Fruit fly (Drosophila melanogaster) whole organism, embryonic: ENCODE measurements around the gene Cpr.

ENCODE experiments used
- Atf3 ChIP-seq: fragments of 200-800 bp; sonication (Bioruptor generic); optimal IDR thresholded peaks from 3 replicates; lab custom pipeline; 2016; ENCODE audit warnings: missing biosample characterization, missing genetic modification characterization
- B-H2 ChIP-seq: fragments of 200-800 bp; sonication (Bioruptor generic); optimal IDR thresholded peaks from 2 replicates; lab custom pipeline; 2018; ENCODE audit warnings: missing biosample characterization, mild to moderate bottlenecking, missing genetic modification characterization
- BEAF-32 ChIP-seq: fragments of 200-800 bp; sonication (Bioruptor generic); optimal IDR thresholded peaks from 3 replicates; lab custom pipeline; 2017; ENCODE audit warnings: missing biosample characterization, missing genetic modification characterization, mild to moderate bottlenecking, moderate library complexity, missing genetic modification reagents
- Blimp-1 ChIP-seq: fragments of 200-800 bp; sonication (Bioruptor generic); optimal IDR thresholded peaks from 3 replicates; lab custom pipeline; 2018; ENCODE audit warnings: missing biosample characterization, missing genetic modification characterization, mild to moderate bottlenecking, moderate library complexity, missing genetic modification reagents
- BtbVII ChIP-seq: fragments of 200-800 bp; sonication (Bioruptor generic); optimal IDR thresholded peaks from 3 replicates; lab custom pipeline; 2017; ENCODE audit warnings: missing biosample characterization, mild to moderate bottlenecking, missing genetic modification characterization
- Bteb2 ChIP-seq: fragments of 200-800 bp; sonication (Bioruptor generic); optimal IDR thresholded peaks from 2 replicates; lab custom pipeline; 2016; ENCODE audit warnings: missing biosample characterization, missing genetic modification characterization
- C15 ChIP-seq: fragments of 200-800 bp; sonication (Bioruptor generic); IDR thresholded peaks from 3 replicates; pipeline ENCODE4 v1.3.6; 2022; ENCODE audit warnings: missing biosample characterization, missing genetic modification characterization
- CG10462 ChIP-seq: fragments of 200-800 bp; sonication (Bioruptor generic); optimal IDR thresholded peaks from 2 replicates; lab custom pipeline; 2016; ENCODE audit warnings: missing biosample characterization, missing genetic modification characterization
- CG12942 ChIP-seq: fragments of 200-800 bp; sonication (Bioruptor generic); optimal IDR thresholded peaks from 3 replicates; lab custom pipeline; 2016; ENCODE audit warnings: missing biosample characterization, missing genetic modification characterization
- CG13296 ChIP-seq: fragments of 200-800 bp; sonication (Bioruptor generic); optimal IDR thresholded peaks from 3 replicates; lab custom pipeline; 2018; ENCODE audit warnings: missing biosample characterization, mild to moderate bottlenecking, missing genetic modification characterization
- CG13424 ChIP-seq: fragments of 200-800 bp; sonication (Bioruptor generic); optimal IDR thresholded peaks from 2 replicates; lab custom pipeline; 2019; ENCODE audit warnings: missing biosample characterization, mild to moderate bottlenecking, missing genetic modification characterization, moderate library complexity
- CG15601 ChIP-seq: fragments of 200-800 bp; sonication (Bioruptor generic); optimal IDR thresholded peaks from 3 replicates; lab custom pipeline; 2019; ENCODE audit warnings: missing biosample characterization, mild to moderate bottlenecking, missing genetic modification characterization, moderate library complexity
- CG1603 ChIP-seq: fragments of 200-800 bp; sonication (Bioruptor generic); optimal IDR thresholded peaks from 2 replicates; lab custom pipeline; 2019; ENCODE audit warnings: missing biosample characterization, mild to moderate bottlenecking, missing genetic modification characterization, moderate library complexity
- CG16815 ChIP-seq: fragments of 200-800 bp; sonication (Bioruptor generic); optimal IDR thresholded peaks from 3 replicates; lab custom pipeline; 2017; ENCODE audit warnings: missing biosample characterization, mild to moderate bottlenecking, missing genetic modification characterization
- CG17328 ChIP-seq: fragments of 200-800 bp; sonication (Bioruptor generic); IDR thresholded peaks from 2 replicates; pipeline ENCODE4 v1.3.6; 2022; ENCODE audit warnings: missing biosample characterization, missing genetic modification characterization
- CG32767 ChIP-seq: fragments of 200-800 bp; sonication (Bioruptor generic); IDR thresholded peaks from 2 replicates; pipeline ENCODE4 v1.3.6; 2022; ENCODE audit warnings: missing biosample characterization, missing genetic modification characterization
- CG33557 ChIP-seq: fragments of 200-800 bp; sonication (Bioruptor generic); optimal IDR thresholded peaks from 2 replicates; lab custom pipeline; 2019; ENCODE audit warnings: missing biosample characterization, mild to moderate bottlenecking, missing genetic modification characterization, moderate library complexity
- CG4282 ChIP-seq: fragments of 200-800 bp; sonication (Bioruptor generic); optimal IDR thresholded peaks from 2 replicates; lab custom pipeline; 2016; ENCODE audit warnings: missing biosample characterization, missing genetic modification characterization
- CG4820 ChIP-seq: fragments of 200-800 bp; sonication (Bioruptor generic); optimal IDR thresholded peaks from 3 replicates; lab custom pipeline; 2016; ENCODE audit warnings: missing biosample characterization, missing genetic modification characterization
- CG5245 ChIP-seq: fragments of 200-800 bp; sonication (Bioruptor generic); optimal IDR thresholded peaks from 3 replicates; lab custom pipeline; 2016; ENCODE audit warnings: missing biosample characterization, missing genetic modification characterization
- CG6254 ChIP-seq: fragments of 200-800 bp; sonication (Bioruptor generic); optimal IDR thresholded peaks from 3 replicates; lab custom pipeline; 2017; ENCODE audit warnings: mild to moderate bottlenecking, missing biosample characterization, missing genetic modification reagents, missing genetic modification characterization
- CG7745 ChIP-seq: fragments of 200-800 bp; sonication (Bioruptor generic); optimal IDR thresholded peaks from 2 replicates; lab custom pipeline; 2018; ENCODE audit warnings: missing biosample characterization, mild to moderate bottlenecking, missing genetic modification characterization, moderate library complexity
- CG7928 ChIP-seq: fragments of 200-800 bp; sonication (Bioruptor generic); optimal IDR thresholded peaks from 2 replicates; lab custom pipeline; 2017; ENCODE audit warnings: missing biosample characterization, mild to moderate bottlenecking, missing genetic modification characterization
- CG7963 ChIP-seq: fragments of 200-800 bp; sonication (Bioruptor generic); IDR thresholded peaks from 3 replicates; pipeline ENCODE4 v1.3.6; 2022; ENCODE audit warnings: missing biosample characterization, missing genetic modification characterization; ENCODE audit not compliant: partially characterized antibody
- CG8388 ChIP-seq: fragments of 200-800 bp; sonication (Bioruptor generic); optimal IDR thresholded peaks from 2 replicates; lab custom pipeline; 2019; ENCODE audit warnings: missing biosample characterization, mild to moderate bottlenecking, missing genetic modification characterization, moderate library complexity
- CG9817 ChIP-seq: fragments of 200-800 bp; sonication (Bioruptor generic); optimal IDR thresholded peaks from 2 replicates; lab custom pipeline; 2018; ENCODE audit warnings: missing biosample characterization, mild to moderate bottlenecking, missing genetic modification characterization, moderate library complexity
- CoRest ChIP-seq: fragments of 200-800 bp; sonication (Bioruptor generic); optimal IDR thresholded peaks from 3 replicates; lab custom pipeline; 2018; ENCODE audit warnings: missing biosample characterization, mild to moderate bottlenecking, missing genetic modification characterization, moderate library complexity
- Deaf1 ChIP-seq: fragments of 200-800 bp; optimal IDR thresholded peaks from 3 replicates; lab custom pipeline; 2019; ENCODE audit warnings: missing biosample characterization, mild to moderate bottlenecking, missing genetic modification characterization, moderate library complexity
- Hey ChIP-seq: fragments of 200-800 bp; sonication (Bioruptor generic); optimal IDR thresholded peaks from 3 replicates; lab custom pipeline; 2018; ENCODE audit warnings: missing biosample characterization, mild to moderate bottlenecking, missing genetic modification characterization
- HmgZ ChIP-seq: fragments of 200-800 bp; sonication (Bioruptor generic); optimal IDR thresholded peaks from 2 replicates; lab custom pipeline; 2018; ENCODE audit warnings: missing biosample characterization, mild to moderate bottlenecking, missing genetic modification characterization
- Mad ChIP-seq: fragments of 200-800 bp; sonication (Bioruptor generic); optimal IDR thresholded peaks from 2 replicates; lab custom pipeline; 2016; ENCODE audit warnings: missing biosample characterization, missing genetic modification characterization
- NFAT ChIP-seq: fragments of 200-800 bp; sonication (Bioruptor generic); IDR thresholded peaks from 2 replicates; pipeline ENCODE4 v1.3.6; 2022; ENCODE audit warnings: missing biosample characterization, missing genetic modification characterization
- Opbp ChIP-seq: fragments of 200-800 bp; sonication (Bioruptor generic); IDR thresholded peaks from 3 replicates; pipeline ENCODE4 v1.3.6; 2022; ENCODE audit warnings: missing biosample characterization, missing genetic modification characterization; ENCODE audit not compliant: partially characterized antibody
- Optix ChIP-seq: fragments of 200-800 bp; sonication (Bioruptor generic); IDR thresholded peaks from 3 replicates; pipeline ENCODE4 v1.3.6; 2022; ENCODE audit warnings: missing biosample characterization, missing genetic modification characterization
- Rfx ChIP-seq: fragments of 200-800 bp; sonication (Bioruptor generic); IDR thresholded peaks from 2 replicates; pipeline ENCODE4 v1.3.6; 2022; ENCODE audit warnings: missing biosample characterization, missing genetic modification characterization
- Ssrp ChIP-seq: fragments of 200-800 bp; sonication (Bioruptor generic); optimal IDR thresholded peaks from 2 replicates; lab custom pipeline; 2018; ENCODE audit warnings: missing biosample characterization, mild to moderate bottlenecking, missing genetic modification characterization, moderate library complexity
- Usf ChIP-seq: fragments of 200-800 bp; sonication (Bioruptor generic); optimal IDR thresholded peaks from 2 replicates; lab custom pipeline; 2017; ENCODE audit warnings: missing genotype, missing biosample characterization, missing genetic modification characterization
- abd-A ChIP-seq: fragments of 200-800 bp; sonication (Bioruptor generic); optimal IDR thresholded peaks from 3 replicates; lab custom pipeline; 2019; ENCODE audit warnings: missing biosample characterization, mild to moderate bottlenecking, missing genetic modification characterization, moderate library complexity
- cas ChIP-seq: fragments of 200-800 bp; sonication (Bioruptor generic); IDR thresholded peaks from 2 replicates; pipeline ENCODE4 v1.3.6; 2022; ENCODE audit warnings: missing biosample characterization, missing genetic modification characterization
- caup ChIP-seq: fragments of 200-800 bp; sonication (Bioruptor generic); optimal IDR thresholded peaks from 3 replicates; lab custom pipeline; 2017; ENCODE audit warnings: missing biosample characterization, mild to moderate bottlenecking, missing genetic modification characterization, moderate library complexity; ENCODE audit not compliant: severe bottlenecking
- dan ChIP-seq: fragments of 200-800 bp; sonication (Bioruptor generic); IDR thresholded peaks from 2 replicates; pipeline ENCODE4 v1.3.6; 2022; ENCODE audit warnings: missing biosample characterization, missing genetic modification characterization
- dm ChIP-seq: fragments of 200-800 bp; sonication (Bioruptor generic); optimal IDR thresholded peaks from 3 replicates; lab custom pipeline; 2016; ENCODE audit warnings: missing biosample characterization, missing genetic modification characterization
- odd ChIP-seq: fragments of 200-800 bp; sonication (Bioruptor generic); optimal IDR thresholded peaks from 2 replicates; lab custom pipeline; 2017; ENCODE audit warnings: missing biosample characterization, mild to moderate bottlenecking, missing genetic modification characterization
- pros ChIP-seq: fragments of 200-800 bp; sonication (Bioruptor generic); optimal IDR thresholded peaks from 3 replicates; lab custom pipeline; 2019; ENCODE audit warnings: missing biosample characterization, mild to moderate bottlenecking, missing genetic modification characterization, moderate library complexity
- sob ChIP-seq: fragments of 200-800 bp; sonication (Bioruptor generic); IDR thresholded peaks from 2 replicates; pipeline ENCODE4 v1.3.6; 2022; ENCODE audit warnings: missing biosample characterization, missing genetic modification characterization
- stwl ChIP-seq: fragments of 200-800 bp; sonication (Bioruptor generic); optimal IDR thresholded peaks from 3 replicates; lab custom pipeline; 2018; ENCODE audit warnings: missing biosample characterization, mild to moderate bottlenecking, missing genetic modification characterization, moderate library complexity
- vfl ChIP-seq: fragments of 200-800 bp; sonication (Bioruptor generic); optimal IDR thresholded peaks from 2 replicates; lab custom pipeline; 2016; ENCODE audit warnings: missing biosample characterization, missing genetic modification characterization
- wor ChIP-seq: fragments of 200-800 bp; sonication (Bioruptor generic); IDR thresholded peaks from 2 replicates; pipeline ENCODE4 v1.3.6; 2022; ENCODE audit warnings: missing biosample characterization, missing genetic modification characterization

Gene Cpr

dm6 chr2L:6350984-6351808, 12.6 kb downstream of the Cpr start, which contains the start of gene CG9498 (continued):
- TF ChIP-seq B-H2 (GFP tag; lab: Kevin White, UChicago) (peak; percentile 76), C15 (GFP tag; lab: Robert Waterston, UW) (peak; percentile 83), caup (GFP tag; lab: Kevin White, UChicago) (peak; percentile 88), HmgZ (tag; lab: Kevin White, UChicago) (peak; percentile 48), Blimp-1 (peak; percentile 69), CG4820 (GFP tag; lab: Kevin White, UChicago) (no peak), Ssrp (tag; lab: Kevin White, UChicago) (peak; percentile 47), Bteb2 (peak; percentile 7), stwl (tag; lab: Kevin White, UChicago) (no peak), Hey (tag; lab: Kevin White, UChicago) (no peak), sob (GFP tag; lab: Robert Waterston, UW) (peak; percentile 57), Usf (GFP tag; lab: Kevin White, UChicago) (peak; percentile 58), CG8388 (GFP tag; lab: Kevin White, UChicago) (peak; percentile 60), CG13424 (tag; lab: Kevin White, UChicago) (peak; percentile 89), CG4282 (GFP tag; lab: Kevin White, UChicago) (no peak), odd (peak; percentile 78), CG7928 (peak; percentile 52), CG1603 (tag; lab: Kevin White, UChicago) (no peak), Opbp (GFP tag; lab: Robert Waterston, UW) (no peak), CG12942 (GFP tag; lab: Kevin White, UChicago) (peak; percentile 14), CG7745 (tag; lab: Kevin White, UChicago) (no peak), CG33557 (GFP tag; lab: Kevin White, UChicago) (no peak), CG17328 (GFP tag; lab: Robert Waterston, UW) (peak; percentile 50), CoRest (tag; lab: Kevin White, UChicago) (peak; percentile 92), Rfx (GFP tag; lab: Robert Waterston, UW) (peak; percentile 81), cas (GFP tag; lab: Robert Waterston, UW) (peak; percentile 86), CG13296 (GFP tag; lab: Kevin White, UChicago) (peak; percentile 92), dan (GFP tag; lab: Robert Waterston, UW) (no peak), dm (GFP tag; lab: Kevin White, UChicago) (no peak), abd-A (no peak), wor (GFP tag; lab: Robert Waterston, UW) (no peak), CG5245 (GFP tag; lab: Kevin White, UChicago) (no peak), NFAT (GFP tag; lab: Robert Waterston, UW) (peak; percentile 61), CG32767 (GFP tag; lab: Robert Waterston, UW) (peak; percentile 57; the same call in 1 of the 2 replicates), Atf3 (GFP tag; lab: Kevin White, UChicago) (no peak), CG9817 (peak; percentile 74), Optix (GFP tag; lab: Robert Waterston, UW) (no peak), CG10462 (peak; percentile 4), vfl (peak; percentile 14), BtbVII (peak; percentile 92), CG16815 (GFP tag; lab: Kevin White, UChicago) (peak; percentile 55), CG6254 (GFP tag; lab: Kevin White, UChicago) (peak; percentile 23), Deaf1 (tag; lab: Kevin White, UChicago) (peak; percentile 56), Mad (no peak), BEAF-32 (GFP tag; lab: Kevin White, UChicago) (no peak), pros (GFP tag; lab: Kevin White, UChicago) (no peak), CG15601 (tag; lab: Kevin White, UChicago) (peak; percentile 35), CG7963 (GFP tag; lab: Robert Waterston, UW) (no peak)
